Worm (Caenorhabditis elegans) whole organism, L2 larva: Measurements from ENCODE around the gene C52E2.5.

Experiments used
- F13H6.1 ChIP-seq: sonication (generic microtip); optimal IDR thresholded peaks from 2 replicates; lab custom pipeline; 2016; ENCODE audit warnings: missing genetic modification characterization, missing compliant biosample characterization
- R02D3.7 ChIP-seq: fragments of 150-350 bp; optimal IDR thresholded peaks from 2 replicates; lab custom pipeline; 2014; ENCODE audit warnings: missing biosample characterization, missing genetic modification characterization
- Y55F3AM.14 ChIP-seq: fragments of 200-800 bp; sonication (Bioruptor generic); optimal IDR thresholded peaks from 2 replicates; lab custom pipeline; 2018; ENCODE audit warnings: mild to moderate bottlenecking, missing genetic modification characterization, missing compliant biosample characterization
- ZK546.5 ChIP-seq: sonication (generic microtip); optimal IDR thresholded peaks from 2 replicates; lab custom pipeline; 2017; ENCODE audit warnings: missing biosample characterization, missing genetic modification characterization
- alr-1 ChIP-seq: fragments of 150-350 bp; optimal IDR thresholded peaks from 2 replicates; lab custom pipeline; 2014; ENCODE audit warnings: missing biosample characterization, missing genetic modification characterization
- aly-2 ChIP-seq: fragments of 150-350 bp; optimal IDR thresholded peaks from 2 replicates; lab custom pipeline; 2014; ENCODE audit warnings: missing biosample characterization, missing genetic modification characterization
- ama-1 ChIP-seq: fragments of 150-350 bp; optimal IDR thresholded peaks from 2 replicates; lab custom pipeline; 2018; ENCODE audit warnings: inconsistent platforms
- blmp-1 ChIP-seq: sonication (generic microtip); optimal IDR thresholded peaks from 2 replicates; lab custom pipeline; 2017; ENCODE audit warnings: missing genetic modification characterization, mild to moderate bottlenecking, missing compliant biosample characterization, antibody characterized with exemption, moderate library complexity; ENCODE audit not compliant: insufficient read depth
- ceh-82 ChIP-seq: fragments of 150-350 bp; optimal IDR thresholded peaks from 2 replicates; lab custom pipeline; 2014; ENCODE audit warnings: missing biosample characterization, missing genetic modification characterization
- crh-2 ChIP-seq: sonication (generic microtip); optimal IDR thresholded peaks from 2 replicates; lab custom pipeline; 2017; ENCODE audit warnings: missing biosample characterization, missing genetic modification characterization
- dmd-4 ChIP-seq: sonication (generic microtip); optimal IDR thresholded peaks from 2 replicates; lab custom pipeline; 2017; ENCODE audit warnings: missing biosample characterization, missing genetic modification characterization
- egl-27 ChIP-seq: sonication (generic microtip); optimal IDR thresholded peaks from 3 replicates; lab custom pipeline; 2017; ENCODE audit warnings: missing biosample characterization, missing genetic modification reagents, missing genetic modification characterization
- elt-1 ChIP-seq: fragments of 150-350 bp; optimal IDR thresholded peaks from 2 replicates; lab custom pipeline; 2014; ENCODE audit warnings: missing biosample characterization, missing genetic modification characterization
- elt-3 ChIP-seq: sonication (generic microtip); optimal IDR thresholded peaks from 2 replicates; lab custom pipeline; 2017; ENCODE audit warnings: missing biosample characterization, missing genetic modification characterization
- fos-1 ChIP-seq: fragments of 150-350 bp; optimal IDR thresholded peaks from 2 replicates; lab custom pipeline; 2014; ENCODE audit warnings: missing biosample characterization, missing genetic modification characterization
- gmeb-1 ChIP-seq: fragments of 150-350 bp; optimal IDR thresholded peaks from 2 replicates; lab custom pipeline; 2014; ENCODE audit warnings: missing biosample characterization, missing genetic modification characterization
- lin-11 ChIP-seq: fragments of 150-350 bp; sonication (generic microtip); optimal IDR thresholded peaks from 2 replicates; lab custom pipeline; 2014; ENCODE audit warnings: missing biosample characterization, missing genetic modification characterization, inconsistent platforms, mixed read lengths
- lsy-2 ChIP-seq, 2 experiments: fragments of 150-350 bp in 1 of 2; sonication (generic microtip) in 1 of 2; optimal IDR thresholded peaks; 2 replicates each; lab custom pipeline; 2014 to 2017; ENCODE audit warnings: missing biosample characterization in 2 of 2, missing genetic modification characterization in 2 of 2
- mbf-1 ChIP-seq: sonication (generic microtip); optimal IDR thresholded peaks from 2 replicates; lab custom pipeline; 2017; ENCODE audit warnings: missing biosample characterization, missing genetic modification characterization
- nhr-10 ChIP-seq: sonication (generic microtip); optimal IDR thresholded peaks from 2 replicates; lab custom pipeline; 2017; ENCODE audit warnings: missing biosample characterization, missing genetic modification characterization
- nhr-12 ChIP-seq: fragments of 150-350 bp; optimal IDR thresholded peaks from 2 replicates; lab custom pipeline; 2014; ENCODE audit warnings: missing biosample characterization, missing genetic modification characterization
- nhr-21 ChIP-seq: fragments of 150-350 bp; optimal IDR thresholded peaks from 2 replicates; lab custom pipeline; 2014; ENCODE audit warnings: missing biosample characterization, missing genetic modification characterization
- nhr-23 ChIP-seq: fragments of 150-350 bp; optimal IDR thresholded peaks from 2 replicates; lab custom pipeline; 2014; ENCODE audit warnings: missing biosample characterization, missing genetic modification reagents, missing genetic modification characterization
- nhr-237 ChIP-seq: fragments of 150-350 bp; optimal IDR thresholded peaks from 2 replicates; lab custom pipeline; 2014; ENCODE audit warnings: missing biosample characterization, missing genetic modification characterization
- nhr-25 ChIP-seq: fragments of 150-350 bp; sonication (generic microtip); optimal IDR thresholded peaks from 3 replicates; lab custom pipeline; 2014; ENCODE audit warnings: missing biosample characterization, missing genetic modification characterization
- nhr-6 ChIP-seq: fragments of 150-350 bp; optimal IDR thresholded peaks from 2 replicates; lab custom pipeline; 2014; ENCODE audit warnings: missing biosample characterization, missing genetic modification characterization
- nhr-77 ChIP-seq: fragments of 150-350 bp; optimal IDR thresholded peaks from 2 replicates; lab custom pipeline; 2014; ENCODE audit warnings: missing biosample characterization, missing genetic modification characterization
- peb-1 ChIP-seq: fragments of 150-350 bp; optimal IDR thresholded peaks from 2 replicates; lab custom pipeline; 2014; ENCODE audit warnings: missing biosample characterization, missing genetic modification characterization
- sem-4 ChIP-seq: fragments of 150-350 bp; optimal IDR thresholded peaks from 2 replicates; lab custom pipeline; 2014; ENCODE audit warnings: missing biosample characterization, missing genetic modification reagents, missing genetic modification characterization
- skn-1 ChIP-seq: sonication (generic microtip); optimal IDR thresholded peaks from 2 replicates; lab custom pipeline; 2017; ENCODE audit warnings: missing biosample characterization, missing genetic modification characterization
- sma-9 ChIP-seq, 2 experiments: fragments of 150-350 bp in 1 of 2; sonication (generic microtip) in 1 of 2; optimal IDR thresholded peaks; 2 replicates each; lab custom pipeline; 2014 to 2016; ENCODE audit warnings: missing genetic modification characterization in 2 of 2, mild to moderate bottlenecking in 1 of 2, missing biosample characterization in 1 of 2, missing compliant biosample characterization in 1 of 2, missing genetic modification reagents in 1 of 2, moderate library complexity in 1 of 2
- unc-39 ChIP-seq: fragments of 150-350 bp; optimal IDR thresholded peaks from 2 replicates; lab custom pipeline; 2014; ENCODE audit warnings: missing biosample characterization, missing genetic modification characterization
- unc-55 ChIP-seq: fragments of 150-350 bp; sonication (generic microtip); optimal IDR thresholded peaks from 3 replicates; lab custom pipeline; 2014; ENCODE audit warnings: missing biosample characterization, missing genetic modification reagents, missing genetic modification characterization
- zag-1 ChIP-seq: fragments of 150-350 bp; optimal IDR thresholded peaks from 2 replicates; lab custom pipeline; 2014; ENCODE audit warnings: missing biosample characterization, missing genetic modification characterization
- ztf-1 ChIP-seq: fragments of 200-800 bp; sonication (Bioruptor generic); conservative IDR thresholded peaks from 2 replicates; pipeline ENCODE4 v1.3.6; 2022; ENCODE audit warnings: missing genetic modification characterization, missing compliant biosample characterization
- ztf-11 ChIP-seq: sonication (generic microtip); optimal IDR thresholded peaks from 2 replicates; lab custom pipeline; 2017; ENCODE audit warnings: missing biosample characterization, missing genetic modification characterization
- ztf-4 ChIP-seq: fragments of 150-350 bp; optimal IDR thresholded peaks from 2 replicates; lab custom pipeline; 2014; ENCODE audit warnings: missing biosample characterization, missing genetic modification characterization

Gene C52E2.5

DNA sequence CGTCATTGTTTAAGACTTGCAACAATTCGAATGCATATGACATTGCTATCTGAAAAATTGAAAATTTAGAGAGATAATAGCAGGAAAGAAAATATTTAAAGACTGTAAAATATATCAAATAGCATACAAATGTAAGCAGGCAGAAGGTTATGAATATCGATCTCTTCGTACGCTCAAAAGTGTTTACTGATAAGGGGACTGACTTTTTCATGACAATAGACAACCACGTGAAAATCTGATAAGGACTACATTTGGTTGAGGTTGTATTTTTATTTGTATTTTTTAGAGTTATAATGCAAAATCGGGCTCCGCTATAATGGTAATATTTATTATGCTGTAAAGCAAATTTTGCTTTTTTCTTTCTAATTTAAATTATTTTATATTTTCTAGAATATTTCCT is at the start of gene C52E2.5, which contains the start of gene C52E2.4:
TSS of gene C52E2.5 (minus strand) at position 43 of the 400 bp plus-strand sequence.
TSS of gene C52E2.4 (plus strand) at position 252 of the 400 bp plus-strand sequence.
- TF ChIP-seq fos-1 (peak; percentile 80), nhr-6 (tag; lab: Kevin White, UChicago) (no peak), sma-9 (GFP tag; optimal IDR thresholded peaks at IDR 0.05; lab: Kevin White, UChicago) (peak; percentile 36), sma-9 (tag; optimal IDR thresholded peaks at IDR 0.05; lab: Kevin White, UChicago) (no peak), skn-1 (tag; lab: Kevin White, UChicago) (peak; percentile 65), F13H6.1 (tag; lab: Kevin White, UChicago) (no peak), nhr-12 (no peak), crh-2 (tag; lab: Kevin White, UChicago) (peak; percentile 36)

DNA sequence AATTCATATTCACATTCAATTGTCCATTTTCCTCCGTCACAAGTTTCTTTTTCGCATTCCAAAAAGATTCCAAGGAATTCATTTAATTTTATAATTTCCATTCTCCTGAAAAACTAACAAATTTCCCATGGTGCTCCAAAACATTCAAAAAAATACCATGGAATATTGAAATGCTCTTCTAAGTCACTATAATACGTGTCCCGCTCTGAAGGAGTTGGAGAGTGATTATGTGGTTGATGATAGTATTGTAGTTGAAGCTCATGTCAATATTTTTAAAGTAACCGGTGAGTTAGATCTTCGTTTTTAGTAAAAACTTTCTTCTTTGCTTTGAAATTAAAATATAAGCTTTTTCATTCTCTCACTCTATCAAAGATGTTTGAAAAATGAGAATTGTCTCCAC is 47.9 kb upstream of the C52E2.5 start, which contains the start of gene math-9:
TSS of gene math-9 (minus strand) at position 101 of the 400 bp plus-strand sequence.
- no peak for TF ChIP-seq nhr-21 (tag; lab: Kevin White, UChicago)
- TF ChIP-seq lin-11 (tag; lab: Kevin White, UChicago) = no peak
- no peak for TF ChIP-seq fos-1
- no peak for TF ChIP-seq nhr-25
- no peak for TF ChIP-seq nhr-77
- no peak for TF ChIP-seq skn-1 (tag; lab: Kevin White, UChicago)
- no peak for TF ChIP-seq sem-4 (tag; lab: Kevin White, UChicago)
- no peak for TF ChIP-seq dmd-4 (tag; lab: Kevin White, UChicago)
- TF ChIP-seq ama-1 = no peak
- no peak for TF ChIP-seq egl-27 (tag; lab: Kevin White, UChicago)
- TF ChIP-seq F13H6.1 (tag; lab: Kevin White, UChicago) = no peak
- TF ChIP-seq ztf-1 = no peak
- no peak for TF ChIP-seq lsy-2 (tag; optimal IDR thresholded peaks at IDR 0.05; lab: Kevin White, UChicago)
- TF ChIP-seq alr-1 = no peak
- TF ChIP-seq nhr-23 (tag; lab: Kevin White, UChicago) = no peak
- TF ChIP-seq aly-2 (tag; lab: Kevin White, UChicago) = no peak

DNA sequence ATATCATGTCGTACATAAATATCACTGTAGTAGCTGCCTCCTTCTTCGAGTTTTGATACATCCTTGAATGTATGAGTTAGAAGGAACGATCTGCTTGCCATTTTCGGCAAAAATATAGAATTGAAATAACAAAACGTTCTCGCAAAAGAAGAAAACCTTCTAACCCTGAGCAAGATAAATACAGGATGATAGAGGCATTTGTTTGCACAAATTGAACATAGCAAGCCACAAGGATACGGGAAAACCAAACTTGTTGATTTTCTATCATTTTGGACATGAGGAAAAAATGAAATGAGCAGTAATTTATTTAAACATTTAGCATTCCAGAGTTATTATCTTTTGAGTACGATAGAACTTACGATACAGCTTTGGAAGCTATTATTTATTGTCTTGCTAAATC is 46.3 kb upstream of the C52E2.5 start, which contains the start of gene math-8:
TSS of gene math-8 (minus strand) at position 101 of the 400 bp plus-strand sequence.
- TF ChIP-seq aly-2 (tag; lab: Kevin White, UChicago) (no peak), R02D3.7 (tag; lab: Kevin White, UChicago) (no peak), ztf-11 (tag; lab: Kevin White, UChicago) (no peak), nhr-21 (tag; lab: Kevin White, UChicago) (no peak), sem-4 (tag; lab: Kevin White, UChicago) (no peak), nhr-25 (no peak), Y55F3AM.14 (GFP tag; lab: Kevin White, UChicago) (no peak), blmp-1 (tag; lab: Kevin White, UChicago) (no peak), unc-39 (tag; lab: Kevin White, UChicago) (no peak), zag-1 (tag; lab: Kevin White, UChicago) (no peak), peb-1 (tag; lab: Kevin White, UChicago) (no peak), F13H6.1 (tag; lab: Kevin White, UChicago) (no peak), unc-55 (GFP tag; lab: Kevin White, UChicago) (no peak), ztf-1 (no peak), elt-1 (tag; lab: Kevin White, UChicago) (no peak), nhr-23 (tag; lab: Kevin White, UChicago) (no peak), sma-9 (GFP tag; optimal IDR thresholded peaks at IDR 0.05; lab: Kevin White, UChicago) (no peak), sma-9 (tag; optimal IDR thresholded peaks at IDR 0.05; lab: Kevin White, UChicago) (no peak), ceh-82 (tag; lab: Kevin White, UChicago) (no peak), ZK546.5 (tag; lab: Kevin White, UChicago) (no peak)

DNA sequence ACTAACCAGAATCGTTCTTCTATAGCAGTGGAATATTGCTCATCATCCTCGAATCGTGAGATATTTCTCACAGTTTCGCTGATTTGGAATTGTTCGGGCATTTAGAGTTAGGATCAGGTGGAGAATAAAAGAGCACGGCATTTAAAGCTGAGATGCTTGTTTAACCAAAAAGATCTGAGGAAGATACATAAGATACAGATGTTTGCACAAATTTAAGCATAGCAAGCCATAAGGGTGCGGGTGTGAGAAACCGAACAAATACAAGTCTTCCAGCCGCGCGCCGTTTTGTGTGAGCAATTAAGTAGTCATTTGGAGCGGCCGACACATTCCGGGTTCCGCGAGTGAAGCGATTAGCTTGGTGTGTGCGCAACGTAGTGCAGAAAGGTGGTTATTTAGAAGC is 43.6 kb upstream of the C52E2.5 start, which contains the start of gene math-7:
TSS of gene math-7 (minus strand) at position 101 of the 400 bp plus-strand sequence.
- TF ChIP-seq ztf-11 (tag; lab: Kevin White, UChicago) (no peak), nhr-10 (tag; lab: Kevin White, UChicago) (no peak), gmeb-1 (no peak), nhr-6 (tag; lab: Kevin White, UChicago) (no peak), ztf-4 (no peak), mbf-1 (no peak), nhr-237 (tag; lab: Kevin White, UChicago) (no peak), R02D3.7 (tag; lab: Kevin White, UChicago) (no peak), elt-1 (tag; lab: Kevin White, UChicago) (no peak), zag-1 (tag; lab: Kevin White, UChicago) (no peak), elt-3 (no peak), nhr-21 (tag; lab: Kevin White, UChicago) (no peak), sem-4 (tag; lab: Kevin White, UChicago) (no peak)
